Worm (Caenorhabditis elegans) whole organism, mixed stage, embryonic: ENCODE results near the gene nspd-7.

Source experiments
- M03D4.4 ChIP-seq: sonication (generic microtip); optimal IDR thresholded peaks from 2 replicates; lab custom pipeline; 2017; ENCODE audit warnings: mild to moderate bottlenecking, missing genetic modification characterization, missing compliant biosample characterization
- elt-1 ChIP-seq: sonication (generic microtip); optimal IDR thresholded peaks from 2 replicates; lab custom pipeline; 2017; ENCODE audit warnings: missing genetic modification characterization, mild to moderate bottlenecking, missing compliant biosample characterization, antibody characterized with exemption, moderate library complexity, borderline replicate concordance; ENCODE audit not compliant: insufficient read depth

DNA sequence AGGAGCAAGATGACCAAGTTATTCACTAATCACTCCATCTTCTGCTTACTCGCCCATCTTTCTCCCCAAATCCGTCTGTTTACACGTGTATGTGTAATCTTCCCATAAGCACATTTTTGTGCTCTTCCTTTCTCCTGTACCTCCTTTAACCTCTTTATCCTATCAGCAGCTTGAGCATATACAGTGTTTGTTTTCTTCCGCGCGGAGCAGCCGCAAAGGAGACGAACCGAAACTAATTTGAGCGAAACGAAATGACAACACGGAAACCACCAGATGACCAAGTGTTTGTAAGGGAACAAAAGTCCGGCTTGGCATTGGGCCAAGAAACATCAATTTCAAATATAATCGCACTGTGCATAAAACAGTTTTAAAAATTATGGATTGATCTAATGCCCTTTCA lies 35.4 kb upstream of the nspd-7 start:
- no peak for TF ChIP-seq M03D4.4
- no peak for TF ChIP-seq elt-1
